Worm (Caenorhabditis elegans) whole organism, L3 larva: ENCODE results near the gene srlf-27.

Experiments
- ama-1 ChIP-seq: fragments of 150-350 bp; optimal IDR thresholded peaks from 2 replicates; lab custom pipeline; 2018
- ceh-16 ChIP-seq: sonication (generic microtip); optimal IDR thresholded peaks from 2 replicates; lab custom pipeline; 2017; ENCODE audit warnings: missing biosample characterization, missing genetic modification characterization
- ceh-82 ChIP-seq: fragments of 150-350 bp; optimal IDR thresholded peaks from 2 replicates; lab custom pipeline; 2014; ENCODE audit warnings: missing biosample characterization, missing genetic modification characterization
- ceh-9 ChIP-seq: sonication (generic microtip); optimal IDR thresholded peaks from 2 replicates; lab custom pipeline; 2018; ENCODE audit warnings: missing biosample characterization, missing genetic modification characterization
- daf-12 ChIP-seq: fragments of 150-350 bp; optimal IDR thresholded peaks from 2 replicates; lab custom pipeline; 2014; ENCODE audit warnings: missing biosample characterization, missing genetic modification reagents, missing genetic modification characterization
- egl-5 ChIP-seq: fragments of 150-350 bp; optimal IDR thresholded peaks from 2 replicates; lab custom pipeline; 2017; ENCODE audit warnings: missing biosample characterization, missing genetic modification reagents, missing genetic modification characterization, inconsistent platforms
- elt-1 ChIP-seq: fragments of 150-350 bp; optimal IDR thresholded peaks from 2 replicates; lab custom pipeline; 2014; ENCODE audit warnings: missing biosample characterization, missing genetic modification characterization
- elt-2 ChIP-seq: sonication (generic microtip); optimal IDR thresholded peaks from 2 replicates; lab custom pipeline; 2016; ENCODE audit warnings: missing genetic modification reagents, mild to moderate bottlenecking, missing genetic modification characterization, missing compliant biosample characterization
- elt-3 ChIP-seq, 3 experiments: fragments of 150-350 bp in 1 of 3; sonication (generic microtip) in 2 of 3; optimal IDR thresholded peaks; 2 replicates in 2 of 3; 4 replicates in 1 of 3; lab custom pipeline; 2014 to 2017; ENCODE audit warnings: missing biosample characterization in 3 of 3, missing genetic modification characterization in 3 of 3
- eor-1 ChIP-seq, 2 experiments: fragments of 150-350 bp; optimal IDR thresholded peaks; 2 replicates each; lab custom pipeline; 2014 to 2018; ENCODE audit warnings: missing biosample characterization in 2 of 2, missing genetic modification characterization in 2 of 2
- fkh-10 ChIP-seq: sonication (generic microtip); optimal IDR thresholded peaks from 2 replicates; lab custom pipeline; 2017; ENCODE audit warnings: missing biosample characterization, missing genetic modification reagents, missing genetic modification characterization
- fkh-2 ChIP-seq: fragments of 150-350 bp; optimal IDR thresholded peaks from 2 replicates; lab custom pipeline; 2014; ENCODE audit warnings: missing biosample characterization, missing genetic modification reagents, missing genetic modification characterization
- fos-1 ChIP-seq: fragments of 150-350 bp; optimal IDR thresholded peaks from 2 replicates; lab custom pipeline; 2014; ENCODE audit warnings: missing biosample characterization, missing genetic modification characterization
- hmg-11 ChIP-seq: sonication (generic microtip); optimal IDR thresholded peaks from 2 replicates; lab custom pipeline; 2016; ENCODE audit warnings: missing genetic modification characterization, missing compliant biosample characterization
- jun-1 ChIP-seq: fragments of 150-350 bp; optimal IDR thresholded peaks from 2 replicates; lab custom pipeline; 2014; ENCODE audit warnings: missing biosample characterization, missing genetic modification reagents, missing genetic modification characterization
- lin-39 ChIP-seq: fragments of 150-350 bp; optimal IDR thresholded peaks from 2 replicates; lab custom pipeline; 2018; ENCODE audit warnings: missing biosample characterization, missing genetic modification reagents, missing genetic modification characterization
- lsy-12 ChIP-seq: sonication (generic microtip); optimal IDR thresholded peaks from 2 replicates; lab custom pipeline; 2016; ENCODE audit warnings: mild to moderate bottlenecking, missing genetic modification characterization, missing compliant biosample characterization
- mdl-1 ChIP-seq: fragments of 150-350 bp; optimal IDR thresholded peaks from 2 replicates; lab custom pipeline; 2014; ENCODE audit warnings: missing biosample characterization, missing genetic modification characterization
- mml-1 ChIP-seq: fragments of 150-350 bp; sonication (generic microtip); optimal IDR thresholded peaks from 3 replicates; lab custom pipeline; 2014; ENCODE audit warnings: missing biosample characterization, missing genetic modification characterization
- nhr-11 ChIP-seq: fragments of 150-350 bp; optimal IDR thresholded peaks from 2 replicates; lab custom pipeline; 2014; ENCODE audit warnings: missing biosample characterization, missing genetic modification characterization
- nhr-23 ChIP-seq: fragments of 150-350 bp; optimal IDR thresholded peaks from 2 replicates; lab custom pipeline; 2014; ENCODE audit warnings: missing biosample characterization, missing genetic modification reagents, missing genetic modification characterization
- nhr-43 ChIP-seq: sonication (generic microtip); optimal IDR thresholded peaks from 2 replicates; lab custom pipeline; 2016; ENCODE audit warnings: mild to moderate bottlenecking, missing genetic modification characterization, missing compliant biosample characterization; ENCODE audit not compliant: poor library complexity, severe bottlenecking
- nhr-67 ChIP-seq: fragments of 150-350 bp; optimal IDR thresholded peaks from 2 replicates; lab custom pipeline; 2014; ENCODE audit warnings: missing biosample characterization, missing genetic modification characterization
- nhr-76 ChIP-seq: fragments of 150-350 bp; sonication (generic microtip); optimal IDR thresholded peaks from 5 replicates; lab custom pipeline; 2014; ENCODE audit warnings: missing biosample characterization, missing genetic modification characterization
- nhr-77 ChIP-seq: fragments of 150-350 bp; optimal IDR thresholded peaks from 2 replicates; lab custom pipeline; 2014; ENCODE audit warnings: missing biosample characterization, missing genetic modification characterization
- pha-4 ChIP-seq: fragments of 150-350 bp; optimal IDR thresholded peaks from 2 replicates; lab custom pipeline; 2014; ENCODE audit warnings: missing biosample characterization, missing genetic modification reagents, missing genetic modification characterization
- skn-1 ChIP-seq: fragments of 150-350 bp; optimal IDR thresholded peaks from 2 replicates; lab custom pipeline; 2014; ENCODE audit warnings: missing biosample characterization, missing genetic modification characterization
- snpc-4 ChIP-seq: fragments of 150-350 bp; optimal IDR thresholded peaks from 2 replicates; lab custom pipeline; 2014; ENCODE audit warnings: missing biosample characterization, missing genetic modification characterization
- unc-39 ChIP-seq: sonication (generic microtip); optimal IDR thresholded peaks from 4 replicates; lab custom pipeline; 2017; ENCODE audit warnings: missing biosample characterization, missing genetic modification characterization
- unc-62 ChIP-seq: fragments of 150-350 bp; sonication (generic microtip); optimal IDR thresholded peaks from 4 replicates; lab custom pipeline; 2014; ENCODE audit warnings: missing biosample characterization, missing genetic modification reagents, missing genetic modification characterization
- ztf-11 ChIP-seq: fragments of 150-350 bp; optimal IDR thresholded peaks from 2 replicates; lab custom pipeline; 2014; ENCODE audit warnings: missing biosample characterization, missing genetic modification characterization
- ztf-4 ChIP-seq: fragments of 150-350 bp; optimal IDR thresholded peaks from 2 replicates; lab custom pipeline; 2014; ENCODE audit warnings: missing biosample characterization, missing genetic modification characterization

The srlf-27 gene

DNA sequence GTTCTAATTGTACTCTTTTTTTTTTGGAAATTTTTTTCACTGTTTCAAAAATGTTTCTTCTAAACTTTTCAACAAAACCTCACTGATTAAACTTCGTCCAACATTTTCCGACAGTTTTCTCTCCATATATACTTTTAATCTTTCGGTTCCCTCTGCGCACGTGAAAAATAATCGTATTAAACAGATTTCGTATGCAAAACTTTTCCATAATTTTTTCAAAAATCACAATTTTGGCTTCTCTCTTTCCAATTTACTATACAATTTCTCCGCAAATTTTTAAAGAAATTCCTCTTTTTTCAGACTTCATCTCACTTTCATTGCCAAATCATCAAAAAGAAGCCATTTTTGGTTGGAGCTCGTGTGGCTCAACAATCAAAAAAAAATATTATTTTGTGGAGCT lies 21.2 kb upstream of the srlf-27 start, which contains the start of gene dmd-6:
Gene dmd-6, plus strand, starts transcription at position 301 of the 400 bp plus-strand sequence.
- no peak for TF ChIP-seq jun-1 (tag; lab: Kevin White, UChicago)
- TF ChIP-seq ceh-82 (tag; lab: Kevin White, UChicago), result no peak
- TF ChIP-seq ceh-9 (tag; lab: Kevin White, UChicago), result no peak
- no peak for TF ChIP-seq lin-39
- TF ChIP-seq eor-1 (tag; optimal IDR thresholded peaks at IDR 0.05; lab: Kevin White, UChicago), result no peak
- no peak for TF ChIP-seq lsy-12 (tag; lab: Kevin White, UChicago)
- no peak for TF ChIP-seq ceh-16 (tag; lab: Kevin White, UChicago)
- no peak for TF ChIP-seq hmg-11
- no peak for TF ChIP-seq skn-1 (tag; lab: Kevin White, UChicago)
- no peak for TF ChIP-seq daf-12 (tag; lab: Kevin White, UChicago)
- TF ChIP-seq nhr-11 (tag; lab: Kevin White, UChicago), result no peak
- no peak for TF ChIP-seq nhr-23 (tag; lab: Kevin White, UChicago)
- TF ChIP-seq elt-2 (tag; lab: Kevin White, UChicago), result no peak
- TF ChIP-seq nhr-43, result no peak
- no peak for TF ChIP-seq unc-62 (GFP tag; lab: Kevin White, UChicago)
- TF ChIP-seq fkh-10 (GFP tag; lab: Kevin White, UChicago), result no peak
- TF ChIP-seq, all 47 proteins: peak for 0

DNA sequence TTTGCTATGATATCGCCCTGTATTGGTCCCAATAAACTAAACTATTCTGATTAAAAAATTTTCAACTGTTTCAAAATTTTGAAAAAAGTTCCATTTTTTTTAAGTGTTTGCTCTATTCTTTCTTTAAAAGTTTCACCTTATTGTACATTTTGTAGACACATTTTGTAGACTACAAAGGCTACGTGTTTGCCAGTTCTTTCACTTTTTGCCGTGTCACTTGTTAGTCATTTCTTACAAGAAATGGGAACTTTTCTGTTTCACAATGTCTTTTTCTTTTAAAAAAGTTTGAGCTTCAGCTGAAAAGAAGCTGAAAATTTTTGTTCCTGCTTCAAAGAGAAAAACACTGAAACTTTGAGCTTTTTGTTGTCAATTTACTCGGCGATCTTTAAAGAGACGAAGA lies 20.5 kb upstream of the srlf-27 start:
- no peak for TF ChIP-seq lin-39
- TF ChIP-seq mml-1, result no peak
- TF ChIP-seq unc-39 (tag; lab: Kevin White, UChicago), result no peak
- no peak for TF ChIP-seq fos-1 (tag; lab: Kevin White, UChicago)
- TF ChIP-seq pha-4 (tag; lab: Kevin White, UChicago), result no peak
- no peak for TF ChIP-seq elt-1 (tag; lab: Kevin White, UChicago)
- no peak for TF ChIP-seq egl-5 (tag; lab: Kevin White, UChicago)
- no peak for TF ChIP-seq nhr-77 (tag; lab: Kevin White, UChicago)
- no peak for TF ChIP-seq nhr-67 (tag; lab: Kevin White, UChicago)
- no peak for TF ChIP-seq ceh-16 (tag; lab: Kevin White, UChicago)
- no peak for TF ChIP-seq nhr-11 (tag; lab: Kevin White, UChicago)
- TF ChIP-seq unc-62 (GFP tag; lab: Kevin White, UChicago), result no peak
- no peak for TF ChIP-seq fkh-2 (tag; lab: Kevin White, UChicago)
- no peak for TF ChIP-seq mdl-1

DNA sequence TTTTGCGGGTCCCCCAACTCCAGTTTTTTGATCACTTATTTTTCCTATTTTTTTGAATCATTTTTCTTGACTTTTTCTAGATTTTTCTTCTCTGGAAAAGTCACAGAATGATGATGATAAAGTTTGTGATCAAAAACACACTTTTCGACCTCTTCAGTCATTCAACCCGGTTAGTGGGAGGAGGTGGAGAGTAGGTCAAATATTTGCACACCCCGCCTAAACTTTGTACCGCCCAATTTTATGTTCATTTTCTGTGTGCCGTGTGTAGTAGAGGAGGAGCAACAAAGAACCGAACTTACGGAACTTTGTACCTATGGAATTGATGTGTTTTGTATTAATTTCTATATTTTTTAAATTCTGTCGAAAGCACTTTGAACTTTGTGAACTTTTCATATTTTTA lies 20.0 kb upstream of the srlf-27 start:
- no peak for TF ChIP-seq nhr-43
- TF ChIP-seq ztf-11, result no peak
- TF ChIP-seq snpc-4 (tag; lab: Kevin White, UChicago), result no peak
- TF ChIP-seq elt-1 (tag; lab: Kevin White, UChicago), result no peak
- peak; percentile 31 for TF ChIP-seq elt-2 (tag; lab: Kevin White, UChicago)
- peak; percentile 23 for TF ChIP-seq ama-1 (lab: Kevin White, UChicago)
- TF ChIP-seq nhr-67 (tag; lab: Kevin White, UChicago), result no peak
- TF ChIP-seq ceh-9 (tag; lab: Kevin White, UChicago), result no peak
- no peak for TF ChIP-seq hmg-11
- TF ChIP-seq pha-4 (tag; lab: Kevin White, UChicago), result peak; percentile 59

DNA sequence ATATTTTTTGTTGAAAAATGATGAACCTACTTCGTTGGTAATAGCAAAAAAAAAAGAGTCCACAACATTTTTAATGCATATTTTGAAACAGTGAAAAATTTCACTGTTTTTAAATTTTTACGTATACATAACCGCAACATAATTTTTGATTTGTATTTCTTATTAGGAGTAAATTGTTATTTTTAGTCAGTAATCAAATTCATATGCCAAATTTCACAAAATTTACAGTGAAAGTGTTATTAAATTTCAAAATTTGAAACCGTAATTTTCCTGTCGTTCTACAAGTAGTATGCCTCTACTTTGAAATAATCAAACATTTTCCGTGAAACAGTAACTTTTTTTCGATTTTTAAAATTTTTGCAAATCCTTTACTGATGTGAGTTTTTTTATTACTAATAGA lies 19.5 kb upstream of the srlf-27 start:
- TF ChIP-seq nhr-76, result no peak
- no peak for TF ChIP-seq ceh-82 (tag; lab: Kevin White, UChicago)
- no peak for TF ChIP-seq jun-1 (tag; lab: Kevin White, UChicago)
- TF ChIP-seq nhr-43, result no peak
- no peak for TF ChIP-seq nhr-11 (tag; lab: Kevin White, UChicago)
- no peak for TF ChIP-seq unc-39 (tag; lab: Kevin White, UChicago)
- TF ChIP-seq mdl-1, result no peak
- no peak for TF ChIP-seq elt-2 (tag; lab: Kevin White, UChicago)
- TF ChIP-seq ztf-4 (tag; lab: Kevin White, UChicago), result no peak

- no peak for TF ChIP-seq nhr-11 (tag; lab: Kevin White, UChicago)
- TF ChIP-seq ama-1 (lab: Kevin White, UChicago), result peak; percentile 8
- TF ChIP-seq, all 47 proteins: peak for 1
Measured at ce11 chrIV:14618551-14618950, 19.0 kb upstream of the srlf-27 start.

- TF ChIP-seq pha-4 (tag; lab: Kevin White, UChicago), result peak; percentile 2
- TF ChIP-seq elt-3 (tag; optimal IDR thresholded peaks at IDR 0.05; lab: Kevin White, UChicago), result no peak
- TF ChIP-seq nhr-43, result no peak
- TF ChIP-seq elt-2 (tag; lab: Kevin White, UChicago), result peak; percentile 41
- no peak for TF ChIP-seq ceh-16 (tag; lab: Kevin White, UChicago)
- TF ChIP-seq ztf-4 (tag; lab: Kevin White, UChicago), result no peak
- TF ChIP-seq, all 47 proteins: peak for 2
Measured at ce11 chrIV:14620042-14620441, 17.5 kb upstream of the srlf-27 start.
